Worm (Caenorhabditis elegans) whole organism, late embryonic: ENCODE data around the gene txbp-3.

Experiments used
- C08G9.2 ChIP-seq: sonication (generic microtip); optimal IDR thresholded peaks from 2 replicates; lab custom pipeline; 2016; ENCODE audit warnings: mild to moderate bottlenecking, missing genetic modification characterization, moderate library complexity, missing compliant biosample characterization
- K02D7.2 ChIP-seq: sonication (generic microtip); optimal IDR thresholded peaks from 2 replicates; lab custom pipeline; 2017; ENCODE audit warnings: mild to moderate bottlenecking, missing genetic modification characterization, missing compliant biosample characterization
- T23F11.4 ChIP-seq: fragments of 200-800 bp; sonication (Bioruptor generic); optimal IDR thresholded peaks from 2 replicates; lab custom pipeline; 2018; ENCODE audit warnings: mild to moderate bottlenecking, missing genetic modification characterization, missing compliant biosample characterization
- Y22D7AL.16 ChIP-seq: sonication (generic microtip); optimal IDR thresholded peaks from 2 replicates; lab custom pipeline; 2016; ENCODE audit warnings: missing genetic modification characterization, missing compliant biosample characterization
- ahr-1 ChIP-seq: sonication (generic microtip); optimal IDR thresholded peaks from 2 replicates; lab custom pipeline; 2016; ENCODE audit warnings: missing genetic modification characterization, missing compliant biosample characterization
- ceh-14 ChIP-seq: sonication (generic microtip); optimal IDR thresholded peaks from 2 replicates; lab custom pipeline; 2016; ENCODE audit warnings: missing genotype, missing genetic modification characterization, missing compliant biosample characterization
- ceh-18 ChIP-seq: sonication (generic microtip); optimal IDR thresholded peaks from 2 replicates; lab custom pipeline; 2016; ENCODE audit warnings: missing genetic modification characterization, missing compliant biosample characterization
- ceh-19 ChIP-seq: fragments of 200-800 bp; sonication (Bioruptor generic); optimal IDR thresholded peaks from 2 replicates; lab custom pipeline; 2018; ENCODE audit warnings: mild to moderate bottlenecking, missing genetic modification characterization, missing compliant biosample characterization
- ceh-2 ChIP-seq: sonication (generic microtip); optimal IDR thresholded peaks from 2 replicates; lab custom pipeline; 2016; ENCODE audit warnings: missing genotype, missing genetic modification characterization, missing compliant biosample characterization
- ceh-24 ChIP-seq: sonication (generic microtip); optimal IDR thresholded peaks from 2 replicates; lab custom pipeline; 2016; ENCODE audit warnings: mild to moderate bottlenecking, missing genetic modification characterization, missing compliant biosample characterization
- ceh-31 ChIP-seq: sonication (generic microtip); optimal IDR thresholded peaks from 2 replicates; lab custom pipeline; 2016; ENCODE audit warnings: missing genetic modification characterization, missing compliant biosample characterization
- ceh-34 ChIP-seq: sonication (generic microtip); optimal IDR thresholded peaks from 2 replicates; lab custom pipeline; 2016; ENCODE audit warnings: mild to moderate bottlenecking, missing genetic modification characterization, missing compliant biosample characterization
- ceh-45 ChIP-seq: fragments of 200-800 bp; sonication (Bioruptor generic); IDR thresholded peaks from 2 replicates; pipeline ENCODE4 v1.3.6; 2022; ENCODE audit warnings: missing genetic modification reagents, missing genetic modification characterization, missing compliant biosample characterization
- ceh-6 ChIP-seq: fragments of 200-800 bp; sonication (Bioruptor generic); optimal IDR thresholded peaks from 2 replicates; lab custom pipeline; 2018; ENCODE audit warnings: mild to moderate bottlenecking, missing genetic modification characterization, missing compliant biosample characterization
- ceh-9 ChIP-seq: sonication (generic microtip); optimal IDR thresholded peaks from 2 replicates; lab custom pipeline; 2016; ENCODE audit warnings: mild to moderate bottlenecking, missing genetic modification characterization, inconsistent platforms, missing compliant biosample characterization
- elt-2 ChIP-seq: sonication (generic microtip); optimal IDR thresholded peaks from 2 replicates; lab custom pipeline; 2016; ENCODE audit warnings: missing genetic modification reagents, missing genetic modification characterization, missing compliant biosample characterization
- elt-4 ChIP-seq: sonication (generic microtip); optimal IDR thresholded peaks from 2 replicates; lab custom pipeline; 2016; ENCODE audit warnings: missing genetic modification characterization, missing compliant biosample characterization
- ets-4 ChIP-seq: sonication (generic microtip); optimal IDR thresholded peaks from 2 replicates; lab custom pipeline; 2016; ENCODE audit warnings: missing genetic modification characterization, missing compliant biosample characterization
- eyg-1 ChIP-seq: sonication (generic microtip); optimal IDR thresholded peaks from 2 replicates; lab custom pipeline; 2016; ENCODE audit warnings: missing genotype, missing genetic modification characterization, missing compliant biosample characterization
- fax-1 ChIP-seq: sonication (generic microtip); optimal IDR thresholded peaks from 2 replicates; lab custom pipeline; 2016; ENCODE audit warnings: missing genotype, missing genetic modification characterization, missing compliant biosample characterization
- fkh-6 ChIP-seq: sonication (generic microtip); optimal IDR thresholded peaks from 2 replicates; lab custom pipeline; 2016; ENCODE audit warnings: missing genetic modification characterization, missing compliant biosample characterization
- hlh-13 ChIP-seq: fragments of 200-800 bp; sonication (Bioruptor generic); optimal IDR thresholded peaks from 2 replicates; lab custom pipeline; 2018; ENCODE audit warnings: mild to moderate bottlenecking, missing genetic modification characterization, missing compliant biosample characterization
- hlh-15 ChIP-seq: sonication (generic microtip); optimal IDR thresholded peaks from 2 replicates; lab custom pipeline; 2016; ENCODE audit warnings: missing genetic modification characterization, missing compliant biosample characterization
- hlh-8 ChIP-seq: sonication (generic microtip); optimal IDR thresholded peaks from 2 replicates; lab custom pipeline; 2016; ENCODE audit warnings: missing genotype, missing genetic modification characterization, missing compliant biosample characterization
- madf-2 ChIP-seq: sonication (generic microtip); optimal IDR thresholded peaks from 2 replicates; lab custom pipeline; 2017; ENCODE audit warnings: missing genetic modification characterization, missing compliant biosample characterization
- nfya-1 ChIP-seq: sonication (generic microtip); optimal IDR thresholded peaks from 2 replicates; lab custom pipeline; 2017; ENCODE audit warnings: missing genetic modification characterization, mild to moderate bottlenecking, missing compliant biosample characterization, antibody characterized with exemption, moderate library complexity
- nhr-232 ChIP-seq: sonication (generic microtip); optimal IDR thresholded peaks from 2 replicates; lab custom pipeline; 2016; ENCODE audit warnings: missing genetic modification characterization, missing compliant biosample characterization
- npax-4 ChIP-seq: sonication (generic microtip); optimal IDR thresholded peaks from 2 replicates; lab custom pipeline; 2016; ENCODE audit warnings: missing genetic modification characterization, missing compliant biosample characterization
- pag-3 ChIP-seq: sonication (generic microtip); optimal IDR thresholded peaks from 2 replicates; lab custom pipeline; 2016; ENCODE audit warnings: missing compliant biosample characterization, missing genetic modification characterization, borderline replicate concordance
- pat-9 ChIP-seq: fragments of 200-800 bp; sonication (Bioruptor generic); optimal IDR thresholded peaks from 2 replicates; lab custom pipeline; 2018; ENCODE audit warnings: mild to moderate bottlenecking, missing genetic modification characterization, moderate library complexity, missing compliant biosample characterization
- pax-1 ChIP-seq: fragments of 150-350 bp; optimal IDR thresholded peaks from 2 replicates; lab custom pipeline; 2014; ENCODE audit warnings: missing biosample characterization, missing genetic modification characterization
- pha-2 ChIP-seq: sonication (generic microtip); optimal IDR thresholded peaks from 2 replicates; lab custom pipeline; 2017; ENCODE audit warnings: mild to moderate bottlenecking, missing genetic modification characterization, missing compliant biosample characterization
- pqm-1 ChIP-seq: sonication (generic microtip); optimal IDR thresholded peaks from 2 replicates; lab custom pipeline; 2016; ENCODE audit warnings: missing genetic modification characterization, missing compliant biosample characterization
- ref-2 ChIP-seq: sonication (generic microtip); optimal IDR thresholded peaks from 2 replicates; lab custom pipeline; 2016; ENCODE audit warnings: missing genetic modification characterization, missing compliant biosample characterization
- sdc-2 ChIP-seq: sonication (generic microtip); optimal IDR thresholded peaks from 2 replicates; lab custom pipeline; 2016; ENCODE audit warnings: missing genotype, missing genetic modification characterization, missing compliant biosample characterization
- sox-2 ChIP-seq: fragments of 200-800 bp; sonication (Bioruptor generic); IDR thresholded peaks from 2 replicates; pipeline ENCODE4 v1.3.6; 2022; ENCODE audit warnings: missing genetic modification reagents, missing genetic modification characterization, missing compliant biosample characterization
- syd-9 ChIP-seq: sonication (generic microtip); optimal IDR thresholded peaks from 2 replicates; lab custom pipeline; 2016; ENCODE audit warnings: mild to moderate bottlenecking, missing genetic modification characterization, moderate library complexity, missing compliant biosample characterization
- ttx-3 ChIP-seq: sonication (generic microtip); optimal IDR thresholded peaks from 2 replicates; lab custom pipeline; 2016; ENCODE audit warnings: missing genetic modification reagents, missing genetic modification characterization, missing compliant biosample characterization
- unc-86 ChIP-seq: sonication (generic microtip); optimal IDR thresholded peaks from 2 replicates; lab custom pipeline; 2016; ENCODE audit warnings: missing genetic modification characterization, missing compliant biosample characterization
- ztf-16 ChIP-seq: sonication (generic microtip); optimal IDR thresholded peaks from 2 replicates; lab custom pipeline; 2017; ENCODE audit warnings: missing genetic modification characterization, missing compliant biosample characterization

The txbp-3 gene

ce11 chrIII:5051949-5052348 lies 4.7 kb upstream of the txbp-3 start, which contains the start of gene C45G9.15:
Gene C45G9.15 (minus strand): TSS chrIII:5052049.
- TF ChIP-seq pax-1 (tag; lab: Kevin White, UChicago) (no peak), ahr-1 (tag; lab: Kevin White, UChicago) (no peak), sox-2 (no peak), K02D7.2 (tag; lab: Kevin White, UChicago) (no peak), unc-86 (tag; lab: Kevin White, UChicago) (no peak), Y22D7AL.16 (tag; lab: Kevin White, UChicago) (no peak), ref-2 (tag; lab: Kevin White, UChicago) (no peak), pag-3 (tag; lab: Kevin White, UChicago) (no peak), fkh-6 (no peak), ceh-14 (no peak), hlh-13 (GFP tag; lab: Kevin White, UChicago) (no peak), eyg-1 (tag; lab: Kevin White, UChicago) (no peak), fax-1 (no peak)

- TF ChIP-seq eyg-1 (tag; lab: Kevin White, UChicago) = no peak
Observed at ce11 chrIII:5047740-5048139, 481 bp upstream of the txbp-3 start, which contains the start of gene C45G9.5. Gene C45G9.5 (plus strand): TSS chrIII:5048117.

ce11 chrIII:5044709-5045108 lies 2.5 kb downstream of the txbp-3 start, which contains the start of gene C45G9.14:
Gene C45G9.14 (plus strand): TSS chrIII:5045009.
- TF ChIP-seq pat-9 (tag; lab: Kevin White, UChicago) (no peak), elt-2 (tag; lab: Kevin White, UChicago) (no peak), pax-1 (tag; lab: Kevin White, UChicago) (no peak)

- TF ChIP-seq ceh-24 (tag; lab: Kevin White, UChicago) = no peak
- TF ChIP-seq elt-4 (tag; lab: Kevin White, UChicago) = no peak
- no peak for TF ChIP-seq ceh-19
- no peak for TF ChIP-seq pag-3 (tag; lab: Kevin White, UChicago)
- TF ChIP-seq nfya-1 (tag; lab: Kevin White, UChicago) = no peak
Observed at ce11 chrIII:5042112-5042511, 5.1 kb downstream of the txbp-3 start, which contains the start of gene nlp-43. Gene nlp-43 (plus strand): TSS chrIII:5042412.

- TF ChIP-seq ceh-14 (no peak), ceh-18 (no peak)
Observed at ce11 chrIII:5036158-5036557, 11.1 kb downstream of the txbp-3 start, which contains the start of gene C45G9.6. Gene C45G9.6 (plus strand): TSS chrIII:5036458.

ce11 chrIII:5031375-5031836 lies 15.9 kb downstream of the txbp-3 start:
- TF ChIP-seq syd-9 (tag; lab: Kevin White, UChicago) (peak; percentile 87), ceh-6 (GFP tag; lab: Kevin White, UChicago) (peak; percentile 84), ceh-9 (tag; lab: Kevin White, UChicago) (peak; percentile 39), sox-2 (peak; percentile 65), nhr-232 (tag; lab: Kevin White, UChicago) (peak; percentile 81), ref-2 (tag; lab: Kevin White, UChicago) (peak; percentile 91), ceh-45 (peak; percentile 87), ahr-1 (tag; lab: Kevin White, UChicago) (peak; percentile 11), T23F11.4 (GFP tag; lab: Kevin White, UChicago) (peak; percentile 93), hlh-8 (tag; lab: Kevin White, UChicago) (peak; percentile 52), npax-4 (tag; lab: Kevin White, UChicago) (peak; percentile 57), ets-4 (peak; percentile 97), unc-86 (tag; lab: Kevin White, UChicago) (peak; percentile 75), ceh-34 (tag; lab: Kevin White, UChicago) (peak; percentile 96), sdc-2 (tag; lab: Kevin White, UChicago) (peak; percentile 82), ceh-31 (tag; lab: Kevin White, UChicago) (peak; percentile 81), hlh-13 (GFP tag; lab: Kevin White, UChicago) (peak; percentile 78), ceh-14 (peak; percentile 83), K02D7.2 (tag; lab: Kevin White, UChicago) (peak; percentile 86), fax-1 (peak; percentile 81), pat-9 (tag; lab: Kevin White, UChicago) (peak; percentile 81), C08G9.2 (tag; lab: Kevin White, UChicago) (peak; percentile 86), pqm-1 (tag; lab: Kevin White, UChicago) (peak; percentile 60), pha-2 (tag; lab: Kevin White, UChicago) (peak; percentile 86), ttx-3 (tag; lab: Kevin White, UChicago) (peak; percentile 81), madf-2 (tag; lab: Kevin White, UChicago) (peak; percentile 50), ztf-16 (peak; percentile 86), hlh-15 (tag; lab: Kevin White, UChicago) (peak; percentile 54), ceh-2 (peak; percentile 72)
